Worm (Caenorhabditis elegans): ENCODE results near the gene sinh-1.

ce11 chrII:12185710-12186109 is 42.4 kb upstream of the sinh-1 start, which contains the start of gene Y57A10A.14:
- TF ChIP-seq skn-1 (tag; optimal IDR thresholded peaks at IDR 0.05) (peak; percentile 92), elt-3 (tag; optimal IDR thresholded peaks at IDR 0.05) (no peak), lin-39 (tag; optimal IDR thresholded peaks at IDR 0.05) (no peak), lin-15B (tag; optimal IDR thresholded peaks at IDR 0.05) (no peak), elt-2 (tag; optimal IDR thresholded peaks at IDR 0.05) (peak; percentile 98), nhr-67 (tag; optimal IDR thresholded peaks at IDR 0.05) (no peak), nhr-12 (tag; optimal IDR thresholded peaks at IDR 0.05) (no peak), R02D3.7 (tag; optimal IDR thresholded peaks at IDR 0.05) (no peak), daf-12 (tag; optimal IDR thresholded peaks at IDR 0.05) (no peak), nhr-11 (tag; optimal IDR thresholded peaks at IDR 0.05) (no peak), mdl-1 (tag; optimal IDR thresholded peaks at IDR 0.05) (no peak)

Data from whole organism, L3 larva.